Worm (Caenorhabditis elegans) whole organism, L4/young adult: ENCODE results near the gene srx-2.

Experiments used
- dao-5 ChIP-seq: sonication (generic microtip); optimal IDR thresholded peaks from 2 replicates; lab custom pipeline; 2016; ENCODE audit warnings: missing genotype, missing genetic modification characterization, moderate library complexity, missing compliant biosample characterization
- him-1 ChIP-seq: sonication (generic microtip); optimal IDR thresholded peaks from 2 replicates; lab custom pipeline; 2016; ENCODE audit warnings: missing genotype, missing genetic modification reagents, missing genetic modification characterization, missing compliant biosample characterization

- TF ChIP-seq him-1 (tag; lab: Kevin White, UChicago) (no peak), dao-5 (no peak)
These were observed 44.7 kb downstream of the srx-2 start, which contains the start of gene C25E10.8 for ce11 chrV:9053969-9054368.
